Fruit fly (Drosophila melanogaster) whole organism, embryonic: ENCODE measurements around the gene BG642163.

Experiments
- Ada2b ChIP-seq: fragments of 200-800 bp; sonication (Bioruptor generic); IDR thresholded peaks from 2 replicates; pipeline ENCODE4 v1.3.6; 2022; ENCODE audit warnings: missing biosample characterization, missing genetic modification characterization
- Antp ChIP-seq: fragments of 200-800 bp; sonication (Bioruptor generic); optimal IDR thresholded peaks from 3 replicates; lab custom pipeline; 2016; ENCODE audit warnings: missing biosample characterization, missing genetic modification characterization
- BEAF-32 ChIP-seq: fragments of 200-800 bp; sonication (Bioruptor generic); optimal IDR thresholded peaks from 3 replicates; lab custom pipeline; 2017; ENCODE audit warnings: missing biosample characterization, missing genetic modification characterization, mild to moderate bottlenecking, moderate library complexity, missing genetic modification reagents
- BtbVII ChIP-seq: fragments of 200-800 bp; sonication (Bioruptor generic); optimal IDR thresholded peaks from 3 replicates; lab custom pipeline; 2017; ENCODE audit warnings: missing biosample characterization, mild to moderate bottlenecking, missing genetic modification characterization
- CG10209 ChIP-seq: fragments of 200-800 bp; sonication (Bioruptor generic); optimal IDR thresholded peaks from 3 replicates; lab custom pipeline; 2017; ENCODE audit warnings: missing biosample characterization, mild to moderate bottlenecking, missing genetic modification characterization, missing genetic modification reagents
- CG10565 ChIP-seq: fragments of 200-800 bp; sonication (Bioruptor generic); optimal IDR thresholded peaks from 3 replicates; lab custom pipeline; 2016; ENCODE audit warnings: missing biosample characterization, mild to moderate bottlenecking, missing genetic modification characterization
- CG11093 ChIP-seq: fragments of 200-800 bp; sonication (Bioruptor generic); IDR thresholded peaks from 3 replicates; pipeline ENCODE4 v1.3.6; 2022; ENCODE audit warnings: missing biosample characterization, missing genetic modification characterization
- CG12769 ChIP-seq: fragments of 200-800 bp; sonication (Bioruptor generic); optimal IDR thresholded peaks from 2 replicates; lab custom pipeline; 2019; ENCODE audit warnings: missing biosample characterization, mild to moderate bottlenecking, missing genetic modification characterization, moderate library complexity
- CG13123 ChIP-seq: fragments of 200-800 bp; sonication (Bioruptor generic); optimal IDR thresholded peaks from 2 replicates; lab custom pipeline; 2016; ENCODE audit warnings: missing biosample characterization, missing genetic modification characterization
- CG14014 ChIP-seq: fragments of 200-800 bp; sonication (Bioruptor generic); IDR thresholded peaks from 2 replicates; pipeline ENCODE4 v1.3.6; 2022; ENCODE audit warnings: missing biosample characterization, missing genetic modification characterization
- CG14050 ChIP-seq: fragments of 200-800 bp; sonication (Bioruptor generic); IDR thresholded peaks from 3 replicates; pipeline ENCODE4 v1.3.6; 2022; ENCODE audit warnings: missing biosample characterization, missing genetic modification characterization
- CG14441 ChIP-seq: fragments of 200-800 bp; sonication (Bioruptor generic); IDR thresholded peaks from 2 replicates; pipeline ENCODE4 v1.3.6; 2022; ENCODE audit warnings: missing biosample characterization, missing genetic modification characterization
- CG14667 ChIP-seq: fragments of 200-800 bp; sonication (Bioruptor generic); IDR thresholded peaks from 2 replicates; pipeline ENCODE4 v1.3.6; 2022; ENCODE audit warnings: missing biosample characterization, missing genetic modification characterization
- CG1529 ChIP-seq: fragments of 200-800 bp; sonication (Bioruptor generic); optimal IDR thresholded peaks from 3 replicates; lab custom pipeline; 2018; ENCODE audit warnings: missing biosample characterization, missing genetic modification characterization
- CG16779 ChIP-seq: fragments of 200-800 bp; sonication (Bioruptor generic); IDR thresholded peaks from 2 replicates; pipeline ENCODE4 v1.3.6; 2022; ENCODE audit warnings: missing biosample characterization, missing genetic modification characterization
- CG18476 ChIP-seq: fragments of 200-800 bp; sonication (Bioruptor generic); optimal IDR thresholded peaks from 2 replicates; lab custom pipeline; 2016; ENCODE audit warnings: missing biosample characterization, mild to moderate bottlenecking, missing genetic modification characterization
- CG2116 ChIP-seq: fragments of 200-800 bp; sonication (Bioruptor generic); optimal IDR thresholded peaks from 3 replicates; lab custom pipeline; 2018; ENCODE audit warnings: missing biosample characterization, mild to moderate bottlenecking, missing genetic modification characterization
- CG2199 ChIP-seq: fragments of 200-800 bp; sonication (Bioruptor generic); IDR thresholded peaks from 3 replicates; pipeline ENCODE4 v1.3.6; 2022; ENCODE audit warnings: missing biosample characterization, missing genetic modification characterization
- CG31365 ChIP-seq: fragments of 200-800 bp; sonication (Bioruptor generic); optimal IDR thresholded peaks from 2 replicates; lab custom pipeline; 2018; ENCODE audit warnings: missing biosample characterization, mild to moderate bottlenecking, missing genetic modification characterization
- CG31441 ChIP-seq: fragments of 200-800 bp; sonication (Bioruptor generic); IDR thresholded peaks from 2 replicates; pipeline ENCODE4 v1.3.6; 2022; ENCODE audit warnings: missing biosample characterization, missing genetic modification characterization
- CG34376 ChIP-seq: fragments of 200-800 bp; sonication (Bioruptor generic); optimal IDR thresholded peaks from 2 replicates; lab custom pipeline; 2018; ENCODE audit warnings: missing biosample characterization, mild to moderate bottlenecking, missing genetic modification characterization
- CG4404 ChIP-seq: fragments of 200-800 bp; sonication (Bioruptor generic); IDR thresholded peaks from 2 replicates; pipeline ENCODE4 v1.3.6; 2022; ENCODE audit warnings: missing biosample characterization, missing genetic modification characterization
- CG4617 ChIP-seq: fragments of 200-800 bp; sonication (Bioruptor generic); optimal IDR thresholded peaks from 3 replicates; lab custom pipeline; 2016; ENCODE audit warnings: missing biosample characterization, missing genetic modification characterization, borderline replicate concordance
- CG7839 ChIP-seq: fragments of 200-800 bp; sonication (Bioruptor generic); optimal IDR thresholded peaks from 3 replicates; lab custom pipeline; 2018; ENCODE audit warnings: missing biosample characterization, mild to moderate bottlenecking, missing genetic modification characterization, moderate library complexity
- CG8944 ChIP-seq: fragments of 200-800 bp; sonication (Bioruptor generic); optimal IDR thresholded peaks from 3 replicates; lab custom pipeline; 2016; ENCODE audit warnings: missing biosample characterization, missing genetic modification characterization
- CG9215 ChIP-seq: fragments of 200-800 bp; sonication (Bioruptor generic); IDR thresholded peaks from 2 replicates; pipeline ENCODE4 v1.3.6; 2022; ENCODE audit warnings: missing biosample characterization, missing genetic modification characterization
- CHES-1-like ChIP-seq: fragments of 200-800 bp; sonication (Bioruptor generic); optimal IDR thresholded peaks from 2 replicates; lab custom pipeline; 2016; ENCODE audit warnings: missing biosample characterization, missing genetic modification characterization
- D ChIP-seq, 2 experiments: fragments of 200-800 bp in 1 of 2; fragments of >200 bp in 1 of 2; sonication (Bioruptor generic) in 1 of 2; optimal IDR thresholded peaks; 2 replicates in 1 of 2; 3 replicates in 1 of 2; lab custom pipeline; 2017; ENCODE audit warnings: mild to moderate bottlenecking in 1 of 2, missing biosample characterization in 1 of 2, missing genetic modification characterization in 1 of 2, missing genetic modification reagents in 1 of 2
- D19A ChIP-seq: fragments of 200-800 bp; optimal IDR thresholded peaks from 3 replicates; lab custom pipeline; 2019; ENCODE audit warnings: missing biosample characterization, mild to moderate bottlenecking, missing genetic modification characterization, moderate library complexity
- Doc3 ChIP-seq: fragments of 200-800 bp; sonication (Bioruptor generic); IDR thresholded peaks from 3 replicates; pipeline ENCODE4 v1.3.6; 2022; ENCODE audit warnings: missing biosample characterization, missing genetic modification characterization; ENCODE audit not compliant: partially characterized antibody
- Drgx ChIP-seq: fragments of 200-800 bp; sonication (Bioruptor generic); IDR thresholded peaks from 2 replicates; pipeline ENCODE4 v1.3.6; 2022; ENCODE audit warnings: missing biosample characterization, missing genetic modification characterization
- Kr ChIP-seq: fragments of 200-800 bp; sonication (Bioruptor generic); optimal IDR thresholded peaks from 2 replicates; lab custom pipeline; 2017; ENCODE audit warnings: missing biosample characterization, mild to moderate bottlenecking, missing genetic modification characterization
- Med ChIP-seq: fragments of 200-800 bp; sonication (Bioruptor generic); peaks from one replicate; lab custom pipeline; 2016; ENCODE audit warnings: missing biosample characterization, missing genetic modification characterization, mild to moderate bottlenecking, inconsistent platforms, moderate library complexity
- NFAT ChIP-seq: fragments of 200-800 bp; sonication (Bioruptor generic); IDR thresholded peaks from 2 replicates; pipeline ENCODE4 v1.3.6; 2022; ENCODE audit warnings: missing biosample characterization, missing genetic modification characterization
- Sry-δ ChIP-seq: fragments of 200-800 bp; sonication (Bioruptor generic); optimal IDR thresholded peaks from 2 replicates; lab custom pipeline; 2016; ENCODE audit warnings: missing biosample characterization, missing genetic modification characterization
- Tbp ChIP-seq: fragments of >200 bp; optimal IDR thresholded peaks from 2 replicates; lab custom pipeline; 2018; ENCODE audit warnings: missing biosample characterization, missing genetic modification characterization
- chif ChIP-seq, 2 experiments: fragments of 200-800 bp; sonication (Bioruptor generic); optimal IDR thresholded peaks; 3 replicates each; lab custom pipeline; 2016; ENCODE audit warnings: missing biosample characterization in 2 of 2, missing genetic modification characterization in 2 of 2
- ci ChIP-seq: fragments of 200-800 bp; sonication (Bioruptor generic); IDR thresholded peaks from 3 replicates; pipeline ENCODE4 v1.3.6; 2022; ENCODE audit warnings: missing biosample characterization, missing genetic modification characterization
- disco-r ChIP-seq: fragments of 200-800 bp; sonication (Bioruptor generic); optimal IDR thresholded peaks from 2 replicates; lab custom pipeline; 2016; ENCODE audit warnings: missing biosample characterization, missing genetic modification characterization
- ham ChIP-seq: fragments of 200-800 bp; sonication (Bioruptor generic); IDR thresholded peaks from 2 replicates; pipeline ENCODE4 v1.3.6; 2022; ENCODE audit warnings: missing biosample characterization, missing genetic modification characterization
- hth ChIP-seq: fragments of >200 bp; optimal IDR thresholded peaks from 2 replicates; lab custom pipeline; 2017; ENCODE audit warnings: inconsistent platforms
- jigr1 ChIP-seq: fragments of 200-800 bp; sonication (Bioruptor generic); IDR thresholded peaks from 3 replicates; pipeline ENCODE4 v1.3.6; 2022; ENCODE audit warnings: missing biosample characterization, missing genetic modification characterization
- kah ChIP-seq: fragments of 200-800 bp; sonication (Bioruptor generic); optimal IDR thresholded peaks from 2 replicates; lab custom pipeline; 2018; ENCODE audit warnings: missing biosample characterization, mild to moderate bottlenecking, missing genetic modification characterization
- pho ChIP-seq: fragments of 200-800 bp; sonication (Bioruptor generic); optimal IDR thresholded peaks from 2 replicates; lab custom pipeline; 2016; ENCODE audit warnings: missing biosample characterization, missing genetic modification characterization
- rib ChIP-seq: fragments of 200-800 bp; sonication (Bioruptor generic); IDR thresholded peaks from 2 replicates; pipeline ENCODE4 v1.3.6; 2022; ENCODE audit warnings: missing biosample characterization, missing genetic modification characterization
- sd ChIP-seq: fragments of 200-800 bp; sonication (Bioruptor generic); optimal IDR thresholded peaks from 3 replicates; lab custom pipeline; 2018; ENCODE audit warnings: missing biosample characterization, mild to moderate bottlenecking, missing genetic modification characterization, moderate library complexity
- sisA ChIP-seq: fragments of 200-800 bp; sonication (Bioruptor generic); IDR thresholded peaks from 2 replicates; pipeline ENCODE4 v1.3.6; 2022; ENCODE audit warnings: missing biosample characterization, missing genetic modification characterization
- sqz ChIP-seq: fragments of 200-800 bp; sonication (Bioruptor generic); optimal IDR thresholded peaks from 3 replicates; lab custom pipeline; 2018; ENCODE audit warnings: missing biosample characterization, mild to moderate bottlenecking, missing genetic modification characterization
- unc-4 ChIP-seq: fragments of 200-800 bp; sonication (Bioruptor generic); IDR thresholded peaks from 2 replicates; pipeline ENCODE4 v1.3.6; 2022; ENCODE audit warnings: missing biosample characterization, missing genetic modification characterization; ENCODE audit not compliant: partially characterized antibody
- usp ChIP-seq: fragments of >200 bp; optimal IDR thresholded peaks from 2 replicates; lab custom pipeline; 2017; ENCODE audit warnings: missing biosample characterization, missing genetic modification characterization
- wor ChIP-seq: fragments of 200-800 bp; sonication (Bioruptor generic); IDR thresholded peaks from 2 replicates; pipeline ENCODE4 v1.3.6; 2022; ENCODE audit warnings: missing biosample characterization, missing genetic modification characterization

BG642163 gene

DNA sequence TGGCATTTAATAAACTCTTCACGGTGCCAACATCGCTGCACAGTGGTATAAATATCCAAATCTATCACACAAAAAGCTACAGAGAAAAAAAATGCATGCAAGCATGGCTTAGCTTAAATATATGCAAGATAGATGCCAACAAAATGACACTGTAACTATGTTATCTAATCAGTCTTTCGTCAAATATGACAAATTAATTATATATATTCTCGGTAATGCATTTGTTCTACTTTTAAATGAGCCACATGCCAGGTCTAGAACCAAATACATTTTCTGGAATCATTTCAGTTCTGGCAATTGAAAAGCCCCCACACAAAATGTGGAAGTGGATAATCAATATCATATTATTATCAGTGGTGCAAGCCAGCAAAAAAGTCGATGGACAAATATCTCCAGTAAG lies at the start of gene BG642163:
TSS of gene BG642163 (plus strand) at position 301 of the 400 bp plus-strand sequence.
- TF ChIP-seq Doc3 (GFP tag; lab: Robert Waterston, UW) (no peak), CG31365 (no peak), CG16779 (GFP tag; lab: Robert Waterston, UW) (no peak), CG2199 (no peak), chif (GFP tag; optimal IDR thresholded peaks at IDR 0.05; lab: Kevin White, UChicago) (no peak)

DNA sequence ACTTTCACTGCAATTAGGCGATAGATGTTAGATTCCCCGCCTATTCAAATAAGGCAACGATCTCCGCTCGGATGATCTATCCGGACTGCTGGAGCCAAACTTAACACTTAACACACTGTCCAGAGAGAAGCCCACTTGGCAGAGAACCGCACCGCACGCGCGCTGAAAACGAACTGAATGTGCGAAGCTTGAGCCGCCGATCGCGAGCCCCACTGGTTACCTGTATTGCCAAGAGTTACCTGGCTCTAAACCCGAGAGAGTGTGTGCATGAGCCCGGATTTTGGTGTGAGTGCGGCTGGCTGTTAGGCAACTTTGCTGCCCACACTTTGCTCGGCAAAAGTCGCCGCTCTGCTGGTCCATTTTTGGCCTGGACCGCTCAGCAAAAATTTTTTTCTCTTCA lies 49.3 kb upstream of the BG642163 start:
- TF ChIP-seq CG2116 (GFP tag; lab: Kevin White, UChicago), result no peak
- no peak for TF ChIP-seq ham (GFP tag; lab: Robert Waterston, UW)
- no peak for TF ChIP-seq BtbVII (GFP tag; lab: Kevin White, UChicago)
- no peak for TF ChIP-seq CG14014 (GFP tag; lab: Robert Waterston, UW)
- no peak for TF ChIP-seq BEAF-32 (GFP tag; lab: Kevin White, UChicago)
- TF ChIP-seq CG7839, result no peak
- TF ChIP-seq hth, result no peak
- TF ChIP-seq CG4617 (GFP tag; lab: Kevin White, UChicago), result no peak
- no peak for TF ChIP-seq CG9215
- no peak for TF ChIP-seq CG14441
- TF ChIP-seq rib (GFP tag; lab: Robert Waterston, UW), result no peak
- TF ChIP-seq CG1529, result no peak
- no peak for TF ChIP-seq CG4404 (GFP tag; lab: Robert Waterston, UW)
- TF ChIP-seq CG18476, result no peak
- TF ChIP-seq CG12769 (tag; lab: Kevin White, UChicago), result peak; percentile 71
- TF ChIP-seq pho (GFP tag; lab: Kevin White, UChicago), result no peak
- no peak for TF ChIP-seq jigr1 (GFP tag; lab: Robert Waterston, UW)
- no peak for TF ChIP-seq CG10209 (GFP tag; lab: Kevin White, UChicago)
- TF ChIP-seq NFAT (GFP tag; lab: Robert Waterston, UW), result 0 out of 2 replicates have a peak, but pooled peaks have one; percentile 5
- TF ChIP-seq wor, result no peak
- no peak for TF ChIP-seq CG14050
- TF ChIP-seq ci (GFP tag; lab: Robert Waterston, UW), result peak; percentile 53; the same call in 2 of the 3 replicates
- TF ChIP-seq CG13123 (GFP tag; lab: Kevin White, UChicago), result no peak
- TF ChIP-seq sqz (GFP tag; lab: Kevin White, UChicago), result no peak
- TF ChIP-seq CG14667 (GFP tag; lab: Robert Waterston, UW), result no peak
- no peak for TF ChIP-seq CHES-1-like (GFP tag; lab: Kevin White, UChicago)
- no peak for TF ChIP-seq CG8944
- TF ChIP-seq D19A (tag; lab: Kevin White, UChicago), result no peak
- TF ChIP-seq Kr (GFP tag; lab: Kevin White, UChicago), result no peak
- TF ChIP-seq unc-4 (GFP tag; lab: Robert Waterston, UW), result no peak
- no peak for TF ChIP-seq Ada2b
- TF ChIP-seq CG34376 (GFP tag; lab: Kevin White, UChicago), result no peak
- TF ChIP-seq Med, result no peak
- TF ChIP-seq Sry-δ (GFP tag; lab: Kevin White, UChicago), result no peak
- TF ChIP-seq usp, result no peak
- TF ChIP-seq disco-r (GFP tag; lab: Kevin White, UChicago), result no peak
- no peak for TF ChIP-seq sd (tag; lab: Kevin White, UChicago)
- no peak for TF ChIP-seq Tbp (GFP tag; lab: Kevin White, UChicago)
- TF ChIP-seq Antp (GFP tag; lab: Kevin White, UChicago), result no peak
- TF ChIP-seq sisA, result no peak
- TF ChIP-seq kah (GFP tag; lab: Kevin White, UChicago), result no peak
- TF ChIP-seq CG31441 (GFP tag; lab: Robert Waterston, UW), result no peak
- TF ChIP-seq CG10565 (GFP tag; lab: Kevin White, UChicago), result no peak
- no peak for TF ChIP-seq D (optimal IDR thresholded peaks at IDR 0.05; lab: Kevin White, UChicago)
- TF ChIP-seq D (GFP tag; optimal IDR thresholded peaks at IDR 0.05; lab: Kevin White, UChicago), result no peak
- TF ChIP-seq Drgx (GFP tag; lab: Robert Waterston, UW), result 0 out of 2 replicates have a peak, but pooled peaks have one; percentile 21
- TF ChIP-seq CG11093, result no peak
